Fruit fly (Drosophila melanogaster): Measurements from ENCODE around the gene CG7886.

CG7886 gene

DNA sequence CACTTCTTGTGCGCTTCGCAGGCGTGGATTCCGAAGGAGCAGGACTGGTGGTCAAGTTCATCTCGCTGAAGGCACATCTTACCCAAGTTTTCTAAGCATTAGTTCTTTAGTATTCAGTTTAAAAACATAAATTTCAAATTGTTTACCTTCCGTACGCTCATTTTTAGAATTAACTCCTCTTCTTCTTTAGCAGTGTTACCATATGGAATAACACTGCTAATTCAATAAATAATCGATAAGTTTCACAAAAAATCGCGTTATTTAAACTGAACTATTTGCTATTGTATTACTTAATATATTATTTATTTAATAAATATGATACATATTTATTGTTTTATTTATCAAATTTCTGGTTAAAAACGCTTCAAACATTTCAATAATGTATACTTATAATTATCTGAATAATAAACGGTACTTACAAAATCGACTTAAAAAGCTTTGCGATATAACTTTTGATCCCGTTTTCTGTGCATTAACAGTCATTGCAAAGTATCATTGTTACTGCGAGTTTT, 20.7 kb upstream of the CG7886 start, which contains the start of the genes Rad17 and BigH1 (continued):
- peak; percentile 4 for TF ChIP-seq Sry-δ (GFP tag; optimal IDR thresholded peaks at IDR 0.05)
- peak; percentile 25 for TF ChIP-seq CG4617 (GFP tag; optimal IDR thresholded peaks at IDR 0.05; ENCODE audit: borderline replicate concordance)
- TF ChIP-seq lmd (GFP tag; IDR thresholded peaks at IDR 0.05) = no peak
- TF ChIP-seq stwl (tag; optimal IDR thresholded peaks at IDR 0.05) = peak; percentile 76
- no peak for TF ChIP-seq CG3726 (GFP tag; IDR thresholded peaks at IDR 0.05)
- TF ChIP-seq Doc3 (GFP tag; IDR thresholded peaks at IDR 0.05; ENCODE audit: partially characterized antibody) = 0 out of 3 replicates have a peak, but pooled peaks have one; percentile 13
- peak; percentile 12 for TF ChIP-seq pzg (GFP tag; optimal IDR thresholded peaks at IDR 0.05)
- TF ChIP-seq CG10267 (tag; optimal IDR thresholded peaks at IDR 0.05) = peak; percentile 28
- no peak for TF ChIP-seq Max (GFP tag; optimal IDR thresholded peaks at IDR 0.05)
- 0 out of 3 replicates have a peak, but pooled peaks have one; percentile 36 for TF ChIP-seq vnd (GFP tag; IDR thresholded peaks at IDR 0.05; ENCODE audit: partially characterized antibody)
- TF ChIP-seq amos (GFP tag; IDR thresholded peaks at IDR 0.05; ENCODE audit: partially characterized antibody) = no peak

dm6 chr3R:14659354-14659804, 17.0 kb upstream of the CG7886 start, which contains the start of gene Hexim:
Gene Hexim, plus strand, starts transcription at chr3R:14659438.
- TF ChIP-seq CG9797 (GFP tag; optimal IDR thresholded peaks at IDR 0.05) (peak; percentile 84), insv (GFP tag; optimal IDR thresholded peaks at IDR 0.05) (peak; percentile 39 to 95), CG2712 (tag; optimal IDR thresholded peaks at IDR 0.05) (peak; percentile 19), CG15514 (GFP tag; optimal IDR thresholded peaks at IDR 0.05) (peak; percentile 70), YL-1 (GFP tag; optimal IDR thresholded peaks at IDR 0.05) (peak; percentile 77), CG32772 (GFP tag; IDR thresholded peaks at IDR 0.05) (peak; percentile 45; the same call in 1 of the 2 replicates), CTCF (GFP tag; optimal IDR thresholded peaks at IDR 0.05) (peak; percentile 41), CG34376 (GFP tag; optimal IDR thresholded peaks at IDR 0.05) (peak; percentile 2), CG3838 (GFP tag; optimal IDR thresholded peaks at IDR 0.05) (no peak), kni (GFP tag; optimal IDR thresholded peaks at IDR 0.05) (peak; percentile 9), CG14710 (tag; optimal IDR thresholded peaks at IDR 0.05) (peak; percentile 73), CG17385 (GFP tag; optimal IDR thresholded peaks at IDR 0.05) (peak; percentile 56), tx (GFP tag; optimal IDR thresholded peaks at IDR 0.05) (no peak), nerfin-1 (tag; optimal IDR thresholded peaks at IDR 0.05) (peak; percentile 27), CG4424 (GFP tag; optimal IDR thresholded peaks at IDR 0.05) (no peak), twi (tag; optimal IDR thresholded peaks at IDR 0.05) (no peak), HmgZ (tag; optimal IDR thresholded peaks at IDR 0.05) (peak; percentile 38), CG12155 (GFP tag; optimal IDR thresholded peaks at IDR 0.05) (peak; percentile 1), CG10565 (GFP tag; optimal IDR thresholded peaks at IDR 0.05) (no peak), repo (GFP tag; optimal IDR thresholded peaks at IDR 0.05) (peak; percentile 38), Nf-YB (GFP tag; optimal IDR thresholded peaks at IDR 0.05) (peak; percentile 32), CG13287 (GFP tag; IDR thresholded peaks at IDR 0.05; ENCODE audit: partially characterized antibody) (peak; percentile 55), ap (GFP tag; IDR thresholded peaks at IDR 0.05) (no peak), Sin3A (optimal IDR thresholded peaks at IDR 0.05) (peak; percentile 90), chinmo (GFP tag; IDR thresholded peaks at IDR 0.05; ENCODE audit: partially characterized antibody) (0 out of 4 replicates have a peak, but pooled peaks have one; percentile 41), Stat92E (GFP tag; optimal IDR thresholded peaks at IDR 0.05) (peak in 1 of 3 experiments; percentile 78), CG10366 (GFP tag; IDR thresholded peaks at IDR 0.05) (no peak), Abd-B (GFP tag; optimal IDR thresholded peaks at IDR 0.05) (peak; percentile 2), Lhr (GFP tag; optimal IDR thresholded peaks at IDR 0.05) (peak; percentile 16), CG9215 (GFP tag; IDR thresholded peaks at IDR 0.05) (no peak), Fer1 (GFP tag; optimal IDR thresholded peaks at IDR 0.05) (peak; percentile 58), CG17186 (GFP tag; optimal IDR thresholded peaks at IDR 0.05) (peak; percentile 21), az2 (GFP tag; optimal IDR thresholded peaks at IDR 0.05) (no peak), Side (GFP tag; optimal IDR thresholded peaks at IDR 0.05) (no peak), cato (GFP tag; optimal IDR thresholded peaks at IDR 0.05; ENCODE audit: borderline replicate concordance) (no peak), Nf-YC (tag; optimal IDR thresholded peaks at IDR 0.05) (peak; percentile 75), Hr3 (GFP tag; optimal IDR thresholded peaks at IDR 0.05) (no peak), CG17361 (GFP tag; IDR thresholded peaks at IDR 0.05) (peak; percentile 76; the same call in 2 of the 3 replicates)

Measured in whole organism, embryonic.